Worm (Caenorhabditis elegans): ENCODE data around the gene nhr-50.

DNA sequence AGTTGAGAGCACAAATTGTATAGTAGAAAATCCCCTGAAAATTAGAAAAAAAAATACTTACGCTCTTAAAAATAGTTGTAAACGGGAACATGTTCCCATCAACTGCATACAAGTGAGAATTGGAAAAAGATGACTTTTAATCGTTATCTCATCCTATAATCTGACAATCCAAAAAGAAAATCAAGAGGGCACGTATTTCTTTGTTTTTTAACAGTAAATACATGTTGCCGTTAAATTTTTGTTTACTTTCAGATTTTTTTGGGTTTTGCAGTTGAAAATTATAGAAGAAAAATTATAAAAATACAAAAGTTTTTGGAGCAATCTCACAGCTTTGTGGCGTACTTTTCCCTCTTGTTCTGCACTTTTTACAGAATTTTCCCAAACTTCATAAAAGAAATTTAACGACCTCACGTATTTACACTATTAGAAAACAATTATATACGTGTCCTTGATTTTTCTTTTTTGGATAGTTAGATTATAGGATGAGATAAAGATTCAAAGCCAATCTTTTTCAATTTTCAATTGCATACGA is 3.7 kb downstream of the nhr-50 start, which contains the start of the genes C06C6.9 and C06C6.8:
- TF ChIP-seq lin-35 (GFP tag; optimal IDR thresholded peaks at IDR 0.05) (no peak), somi-1 (GFP tag; optimal IDR thresholded peaks at IDR 0.05) (no peak), nhr-27 (tag; optimal IDR thresholded peaks at IDR 0.05) (no peak), nhr-90 (tag; optimal IDR thresholded peaks at IDR 0.05) (no peak), snpc-1.3 (tag; optimal IDR thresholded peaks at IDR 0.05; ENCODE audit: insufficient read depth) (no peak), dpl-1 (GFP tag; optimal IDR thresholded peaks at IDR 0.05) (no peak), zfh-2 (GFP tag; conservative IDR thresholded peaks at IDR 0.05) (no peak), snpc-4 (GFP tag; optimal IDR thresholded peaks at IDR 0.05) (no peak), snpc-4 (tag; optimal IDR thresholded peaks at IDR 0.05) (no peak), unc-130 (GFP tag; optimal IDR thresholded peaks at IDR 0.05) (no peak)
